Worm (Caenorhabditis elegans) whole organism, L2 larva: Measurements from ENCODE around the gene srw-122.

Source experiments
- lsy-2 ChIP-seq, 2 experiments: fragments of 150-350 bp in 1 of 2; sonication (generic microtip) in 1 of 2; optimal IDR thresholded peaks; 2 replicates each; lab custom pipeline; 2014 to 2017; ENCODE audit warnings: missing biosample characterization in 2 of 2, missing genetic modification characterization in 2 of 2
- unc-39 ChIP-seq: fragments of 150-350 bp; optimal IDR thresholded peaks from 2 replicates; lab custom pipeline; 2014; ENCODE audit warnings: missing biosample characterization, missing genetic modification characterization

DNA sequence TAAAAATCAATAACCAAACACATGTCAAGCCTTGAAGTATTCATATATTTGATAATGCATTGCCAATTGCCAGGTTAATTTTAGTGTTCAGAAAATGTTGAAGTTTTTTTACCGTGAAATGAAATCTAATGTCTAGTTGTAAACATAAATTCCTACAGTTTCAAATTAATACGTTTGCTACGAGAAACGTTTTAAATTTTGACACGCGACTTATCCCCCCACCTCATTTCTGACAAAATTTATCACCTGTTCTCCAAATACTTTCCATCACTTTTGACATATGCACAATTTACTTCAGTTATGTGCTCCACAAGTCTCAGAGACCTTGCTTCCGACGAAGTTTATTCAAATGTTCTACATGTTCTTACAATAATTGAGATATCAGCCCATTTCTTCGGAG lies 38.1 kb downstream of the srw-122 start, which contains the start of gene srh-146:
- TF ChIP-seq unc-39 (tag; lab: Kevin White, UChicago) (no peak), lsy-2 (tag; optimal IDR thresholded peaks at IDR 0.05; lab: Kevin White, UChicago) (no peak)
